Fruit fly (Drosophila melanogaster) S2 (cell line): ENCODE results near the gene CG11444.

Experiments used
- CG8478 ChIP-seq: fragments of >200 bp; optimal IDR thresholded peaks from 2 replicates; lab custom pipeline; 2018
- CTCF ChIP-seq, 2 experiments: fragments of >200 bp; optimal IDR thresholded peaks; 2 replicates each; lab custom pipeline; 2018

- TF ChIP-seq CTCF (optimal IDR thresholded peaks at IDR 0.05; lab: Kevin White, UChicago) (no peak), CG8478 (lab: Kevin White, UChicago) (no peak)
Measured at dm6 chrX:4554718-4555117, 520 bp upstream of the CG11444 start.
